ENCODE assay signal across 4 worm cellular contexts in genomic region chrX:12928753-12929152, ce11.
TF ChIP-seq lines count a peak whose summit lies in the region.

No protein-coding gene starts in this region.

TF ChIP-seq in whole organism, L1 larva, 84 proteins besides CTCF, POLR2A, EP300 and RAD21:
- TF ChIP-seq dsc-1 (tag; optimal IDR thresholded peaks at IDR 0.05; lab: Kevin White, UChicago), result peak; percentile 94
- peak; percentile 65 for TF ChIP-seq fkh-4 (tag; optimal IDR thresholded peaks at IDR 0.05; lab: Kevin White, UChicago; ENCODE audit: borderline replicate concordance)
- no peak for TF ChIP-seq mdl-1 (tag; optimal IDR thresholded peaks at IDR 0.05; lab: Kevin White, UChicago)
- peak; percentile 0 for TF ChIP-seq blmp-1 (tag; optimal IDR thresholded peaks at IDR 0.05; lab: Kevin White, UChicago)
- TF ChIP-seq Y116A8C.19 (tag; optimal IDR thresholded peaks at IDR 0.05; lab: Kevin White, UChicago; ENCODE audit: borderline replicate concordance), result no peak
- TF ChIP-seq hlh-17 (GFP tag; optimal IDR thresholded peaks at IDR 0.05; lab: Kevin White, UChicago; ENCODE audit: borderline replicate concordance), result no peak
TF ChIP-seq in whole organism, L1 larva: peak in this region for 3.

TF ChIP-seq in whole organism, L2 larva, 48 proteins besides CTCF, POLR2A, EP300 and RAD21:
- no peak for TF ChIP-seq sma-9 (GFP tag; optimal IDR thresholded peaks at IDR 0.05; lab: Kevin White, UChicago)
- no peak for TF ChIP-seq sma-9 (tag; optimal IDR thresholded peaks at IDR 0.05; lab: Kevin White, UChicago)
- TF ChIP-seq lsy-2 (tag; optimal IDR thresholded peaks at IDR 0.05; lab: Kevin White, UChicago), result no peak
- TF ChIP-seq nhr-10 (tag; optimal IDR thresholded peaks at IDR 0.05; lab: Kevin White, UChicago), result no peak
- TF ChIP-seq skn-1 (tag; optimal IDR thresholded peaks at IDR 0.05; lab: Kevin White, UChicago), result no peak
- peak; percentile 32 for TF ChIP-seq fos-1 (tag; optimal IDR thresholded peaks at IDR 0.05; lab: Kevin White, UChicago)
- no peak for TF ChIP-seq ztf-1 (GFP tag; conservative IDR thresholded peaks at IDR 0.05; lab: Robert Waterston, UW)
- no peak for TF ChIP-seq aly-2 (tag; optimal IDR thresholded peaks at IDR 0.05; lab: Kevin White, UChicago)
- no peak for TF ChIP-seq elt-1 (tag; optimal IDR thresholded peaks at IDR 0.05; lab: Kevin White, UChicago)
TF ChIP-seq in whole organism, L2 larva: peak in this region for 1.

TF ChIP-seq in whole organism, L3 larva, 47 proteins besides CTCF, POLR2A, EP300 and RAD21:
- TF ChIP-seq elt-2 (tag; optimal IDR thresholded peaks at IDR 0.05; lab: Kevin White, UChicago) (peak; percentile 1), pqm-1 (tag; optimal IDR thresholded peaks at IDR 0.05; lab: Kevin White, UChicago) (peak; percentile 68), skn-1 (tag; optimal IDR thresholded peaks at IDR 0.05; lab: Kevin White, UChicago) (no peak), fos-1 (tag; optimal IDR thresholded peaks at IDR 0.05; lab: Kevin White, UChicago) (no peak)

TF ChIP-seq in whole organism, L4 larva, 104 proteins besides CTCF, POLR2A, EP300 and RAD21:
- TF ChIP-seq nhr-28 (tag; optimal IDR thresholded peaks at IDR 0.05; lab: Kevin White, UChicago) (peak; percentile 36), pqm-1 (tag; optimal IDR thresholded peaks at IDR 0.05; lab: Kevin White, UChicago) (peak; percentile 44), aha-1 (tag; lab: Kevin White, UChicago) (no peak), lin-13 (GFP tag; optimal IDR thresholded peaks at IDR 0.05; lab: Kevin White, UChicago) (no peak), Y105C5A.15 (GFP tag; IDR thresholded peaks at IDR 0.05; lab: Robert Waterston, UW) (no peak), nhr-76 (tag; optimal IDR thresholded peaks at IDR 0.05; lab: Kevin White, UChicago) (no peak), ceh-20 (GFP tag; IDR thresholded peaks at IDR 0.05; lab: Robert Waterston, UW) (no peak), hlh-30 (tag; optimal IDR thresholded peaks at IDR 0.05; lab: Kevin White, UChicago; ENCODE audit: insufficient read depth) (no peak)
TF ChIP-seq in whole organism, L4 larva: peak in this region for 2.

Comparison
In these comparisons a context has a peak if more than half of its experiments do, and no peak if none do; other contexts are left out.
1. Of the 29 proteins assayed by ChIP-seq in both whole organism, L4 larva and whole organism, L1 larva: peak only in whole organism, L4 larva: nhr-28 and pqm-1; only in whole organism, L1 larva: none; in both: none; in neither: 27.